Worm (Caenorhabditis elegans) whole organism, L3 larva: Measurements from ENCODE around the gene csn-1.

Source experiments
- ama-1 ChIP-seq: fragments of 150-350 bp; optimal IDR thresholded peaks from 2 replicates; lab custom pipeline; 2018
- ceh-16 ChIP-seq: sonication (generic microtip); optimal IDR thresholded peaks from 2 replicates; lab custom pipeline; 2017; ENCODE audit warnings: missing biosample characterization, missing genetic modification characterization
- ceh-28 ChIP-seq: fragments of 150-350 bp; optimal IDR thresholded peaks from 2 replicates; lab custom pipeline; 2014; ENCODE audit warnings: missing biosample characterization, missing genetic modification reagents, missing genetic modification characterization
- ceh-82 ChIP-seq: fragments of 150-350 bp; optimal IDR thresholded peaks from 2 replicates; lab custom pipeline; 2014; ENCODE audit warnings: missing biosample characterization, missing genetic modification characterization
- egl-27 ChIP-seq: sonication (generic microtip); optimal IDR thresholded peaks from 4 replicates; lab custom pipeline; 2017; ENCODE audit warnings: missing biosample characterization, missing genetic modification reagents, missing genetic modification characterization
- jun-1 ChIP-seq: fragments of 150-350 bp; optimal IDR thresholded peaks from 2 replicates; lab custom pipeline; 2014; ENCODE audit warnings: missing biosample characterization, missing genetic modification reagents, missing genetic modification characterization
- nhr-11 ChIP-seq: fragments of 150-350 bp; optimal IDR thresholded peaks from 2 replicates; lab custom pipeline; 2014; ENCODE audit warnings: missing biosample characterization, missing genetic modification characterization
- nhr-237 ChIP-seq: fragments of 150-350 bp; optimal IDR thresholded peaks from 2 replicates; lab custom pipeline; 2014; ENCODE audit warnings: missing biosample characterization, missing genetic modification characterization
- zag-1 ChIP-seq: fragments of 150-350 bp; optimal IDR thresholded peaks from 2 replicates; lab custom pipeline; 2014; ENCODE audit warnings: missing biosample characterization, missing genetic modification characterization

- TF ChIP-seq egl-27 (no peak), ceh-82 (tag; lab: Kevin White, UChicago) (peak; percentile 49), zag-1 (tag; lab: Kevin White, UChicago) (no peak), jun-1 (peak; percentile 73), ama-1 (lab: Kevin White, UChicago) (no peak), nhr-11 (tag; lab: Kevin White, UChicago) (no peak), ceh-28 (tag; lab: Kevin White, UChicago) (peak; percentile 78), ceh-16 (tag; lab: Kevin White, UChicago) (no peak), nhr-237 (tag; lab: Kevin White, UChicago) (no peak)
These were observed 12.6 kb downstream of the csn-1 start for ce11 chrV:17857901-17858300.
